Worm (Caenorhabditis elegans): ENCODE results near the gene srw-112.

ce11 chrV:3014185-3014584, 8.3 kb upstream of the srw-112 start, which contains the start of gene K12D9.1:
- no peak for TF ChIP-seq zag-1 (tag; optimal IDR thresholded peaks at IDR 0.05)
- TF ChIP-seq rnt-1 (tag; optimal IDR thresholded peaks at IDR 0.05): no peak
- TF ChIP-seq nhr-237 (tag; optimal IDR thresholded peaks at IDR 0.05): no peak
- TF ChIP-seq lin-39 (tag; optimal IDR thresholded peaks at IDR 0.05): no peak
- TF ChIP-seq lsy-2 (tag; optimal IDR thresholded peaks at IDR 0.05): no peak
- TF ChIP-seq lin-13 (GFP tag; optimal IDR thresholded peaks at IDR 0.05): no peak
- TF ChIP-seq unc-130 (tag; optimal IDR thresholded peaks at IDR 0.05): no peak

Data from whole organism, L1 larva.